Worm (Caenorhabditis elegans) whole organism, L1 larva: ENCODE results near the gene ilcr-2.

Experiments
- aha-1 ChIP-seq: fragments of 150-350 bp; optimal IDR thresholded peaks from 2 replicates; lab custom pipeline; 2014; ENCODE audit warnings: missing biosample characterization, missing genetic modification characterization
- aly-2 ChIP-seq: fragments of 150-350 bp; optimal IDR thresholded peaks from 2 replicates; lab custom pipeline; 2014; ENCODE audit warnings: missing biosample characterization, missing genetic modification characterization
- ceh-63 ChIP-seq: fragments of 200-800 bp; sonication (Bioruptor generic); optimal IDR thresholded peaks from 2 replicates; lab custom pipeline; 2018; ENCODE audit warnings: mild to moderate bottlenecking, missing genetic modification characterization, missing compliant biosample characterization
- ceh-8 ChIP-seq: fragments of 200-800 bp; sonication (Bioruptor generic); optimal IDR thresholded peaks from 2 replicates; lab custom pipeline; 2018; ENCODE audit warnings: mild to moderate bottlenecking, missing genetic modification characterization, moderate library complexity, missing compliant biosample characterization
- efl-1 ChIP-seq, 4 experiments: fragments of 150-350 bp; optimal IDR thresholded peaks in 3 of 4; peaks in 1 of 4; 1 replicate in 1 of 4; 2 replicates in 3 of 4; lab custom pipeline; 2014; ENCODE audit warnings: missing biosample characterization in 2 of 4, missing genetic modification characterization in 2 of 4, missing genetic modification reagents in 2 of 4
- egl-27 ChIP-seq, 2 experiments: fragments of 150-350 bp in 1 of 2; sonication (generic microtip); optimal IDR thresholded peaks; 3 replicates each; lab custom pipeline; 2017 to 2018; ENCODE audit warnings: missing biosample characterization in 2 of 2, missing genetic modification characterization in 2 of 2, missing genetic modification reagents in 2 of 2
- fkh-4 ChIP-seq: sonication (generic microtip); optimal IDR thresholded peaks from 2 replicates; lab custom pipeline; 2016; ENCODE audit warnings: missing compliant biosample characterization, missing genetic modification characterization, borderline replicate concordance
- fos-1 ChIP-seq: fragments of 150-350 bp; optimal IDR thresholded peaks from 2 replicates; lab custom pipeline; 2014; ENCODE audit warnings: missing biosample characterization, missing genetic modification characterization
- hlh-17 ChIP-seq: fragments of 200-800 bp; sonication (Bioruptor generic); optimal IDR thresholded peaks from 2 replicates; lab custom pipeline; 2018; ENCODE audit warnings: missing genetic modification characterization, mild to moderate bottlenecking, missing compliant biosample characterization, moderate library complexity, borderline replicate concordance
- irx-1 ChIP-seq: sonication (generic microtip); optimal IDR thresholded peaks from 2 replicates; lab custom pipeline; 2016; ENCODE audit warnings: missing genetic modification characterization, missing compliant biosample characterization
- isw-1 ChIP-seq: fragments of 200-800 bp; sonication (Bioruptor generic); IDR thresholded peaks from 2 replicates; pipeline ENCODE4 v1.3.6; 2022; ENCODE audit warnings: missing genetic modification characterization, missing compliant biosample characterization
- lin-13 ChIP-seq: fragments of 150-350 bp; optimal IDR thresholded peaks from 2 replicates; lab custom pipeline; 2014; ENCODE audit warnings: missing biosample characterization, missing genetic modification reagents, missing genetic modification characterization
- lin-14 ChIP-seq: fragments of 200-800 bp; sonication (Bioruptor generic); optimal IDR thresholded peaks from 2 replicates; lab custom pipeline; 2018; ENCODE audit warnings: mild to moderate bottlenecking, missing genetic modification characterization, moderate library complexity, missing compliant biosample characterization
- lsy-2 ChIP-seq, 2 experiments: fragments of 150-350 bp; optimal IDR thresholded peaks; 2 replicates each; lab custom pipeline; 2014; ENCODE audit warnings: missing biosample characterization in 2 of 2, missing genetic modification characterization in 2 of 2
- mdl-1 ChIP-seq, 2 experiments: fragments of 150-350 bp; optimal IDR thresholded peaks; 2 replicates each; lab custom pipeline; 2014 to 2017; ENCODE audit warnings: missing biosample characterization in 2 of 2, missing genetic modification characterization in 2 of 2, inconsistent platforms in 1 of 2
- mef-2 ChIP-seq: fragments of 150-350 bp; optimal IDR thresholded peaks from 2 replicates; lab custom pipeline; 2014; ENCODE audit warnings: missing biosample characterization, missing genetic modification characterization
- nhr-19 ChIP-seq: fragments of 200-800 bp; sonication (Bioruptor generic); conservative IDR thresholded peaks from 2 replicates; pipeline ENCODE4 v1.3.6; 2022; ENCODE audit warnings: missing genetic modification characterization, missing compliant biosample characterization
- nhr-20 ChIP-seq: sonication (generic microtip); optimal IDR thresholded peaks from 2 replicates; lab custom pipeline; 2016; ENCODE audit warnings: mild to moderate bottlenecking, missing genetic modification characterization, missing compliant biosample characterization
- nhr-237 ChIP-seq: fragments of 150-350 bp; optimal IDR thresholded peaks from 2 replicates; lab custom pipeline; 2014; ENCODE audit warnings: missing biosample characterization, missing genetic modification characterization
- nhr-71 ChIP-seq: sonication (generic microtip); optimal IDR thresholded peaks from 2 replicates; lab custom pipeline; 2016; ENCODE audit warnings: mild to moderate bottlenecking, missing genetic modification characterization, moderate library complexity, missing compliant biosample characterization
- nhr-76 ChIP-seq: sonication (generic microtip); optimal IDR thresholded peaks from 2 replicates; lab custom pipeline; 2017; ENCODE audit warnings: missing biosample characterization, missing genetic modification characterization
- nhr-84 ChIP-seq: sonication (generic microtip); optimal IDR thresholded peaks from 2 replicates; lab custom pipeline; 2017; ENCODE audit warnings: missing biosample characterization, missing genetic modification characterization
- nhr-85 ChIP-seq: sonication (generic microtip); peaks from one replicate; lab custom pipeline; 2016; ENCODE audit warnings: missing genetic modification characterization, inconsistent platforms, missing compliant biosample characterization
- pax-3 ChIP-seq: fragments of 200-800 bp; sonication (Bioruptor generic); optimal IDR thresholded peaks from 2 replicates; lab custom pipeline; 2018; ENCODE audit warnings: mild to moderate bottlenecking, missing genetic modification characterization, moderate library complexity, missing compliant biosample characterization
- rnt-1 ChIP-seq: sonication (generic microtip); optimal IDR thresholded peaks from 2 replicates; lab custom pipeline; 2016; ENCODE audit warnings: mild to moderate bottlenecking, missing genetic modification characterization, moderate library complexity, missing compliant biosample characterization
- snpc-4 ChIP-seq: fragments of 150-350 bp; optimal IDR thresholded peaks from 2 replicates; lab custom pipeline; 2014; ENCODE audit warnings: missing biosample characterization, missing genetic modification characterization
- snu-23 ChIP-seq: sonication (generic microtip); optimal IDR thresholded peaks from 2 replicates; lab custom pipeline; 2016; ENCODE audit warnings: missing genetic modification characterization, missing compliant biosample characterization
- sox-4 ChIP-seq: sonication (generic microtip); optimal IDR thresholded peaks from 2 replicates; lab custom pipeline; 2016; ENCODE audit warnings: missing genetic modification characterization, missing compliant biosample characterization
- sptf-1 ChIP-seq: fragments of 150-350 bp; optimal IDR thresholded peaks from 2 replicates; lab custom pipeline; 2014; ENCODE audit warnings: missing biosample characterization, missing genetic modification characterization
- sup-37 ChIP-seq: fragments of 200-800 bp; sonication (Bioruptor generic); optimal IDR thresholded peaks from 2 replicates; lab custom pipeline; 2018; ENCODE audit warnings: mild to moderate bottlenecking, missing genetic modification characterization, missing compliant biosample characterization
- swsn-7 ChIP-seq: sonication (generic microtip); optimal IDR thresholded peaks from 2 replicates; lab custom pipeline; 2016; ENCODE audit warnings: missing genetic modification characterization, missing compliant biosample characterization
- tbx-2 ChIP-seq: sonication (generic microtip); optimal IDR thresholded peaks from 2 replicates; lab custom pipeline; 2016; ENCODE audit warnings: missing genetic modification characterization, missing compliant biosample characterization
- unc-86 ChIP-seq: sonication (generic microtip); optimal IDR thresholded peaks from 2 replicates; lab custom pipeline; 2016; ENCODE audit warnings: missing genetic modification characterization, missing compliant biosample characterization
- unc-98 ChIP-seq: fragments of 200-800 bp; sonication (Bioruptor generic); IDR thresholded peaks from 2 replicates; pipeline ENCODE4 v1.3.6; 2022; ENCODE audit warnings: missing genetic modification characterization, missing compliant biosample characterization
- xbp-1 ChIP-seq: sonication (generic microtip); optimal IDR thresholded peaks from 2 replicates; lab custom pipeline; 2016; ENCODE audit warnings: missing genetic modification characterization, missing compliant biosample characterization
- zip-4 ChIP-seq: fragments of 200-800 bp; sonication (Bioruptor generic); optimal IDR thresholded peaks from 2 replicates; lab custom pipeline; 2018; ENCODE audit warnings: mild to moderate bottlenecking, missing genetic modification characterization, moderate library complexity, missing compliant biosample characterization

The ilcr-2 gene

ce11 chrII:5473946-5474423 lies 1.1 kb upstream of the ilcr-2 start, which contains the start of gene mrps-16 (continued):
- TF ChIP-seq zip-4 (GFP tag; lab: Kevin White, UChicago), result peak; percentile 44
- no peak for TF ChIP-seq mef-2 (tag; lab: Kevin White, UChicago)
- TF ChIP-seq isw-1, result peak; percentile 55
- peak; percentile 76 for TF ChIP-seq swsn-7 (tag; lab: Kevin White, UChicago)
- no peak for TF ChIP-seq ceh-63 (GFP tag; lab: Kevin White, UChicago)
- TF ChIP-seq tbx-2, result peak; percentile 79
- peak; percentile 38 for TF ChIP-seq snpc-4
- peak; percentile 73 for TF ChIP-seq nhr-20 (tag; lab: Kevin White, UChicago)
- TF ChIP-seq aly-2 (tag; lab: Kevin White, UChicago), result peak; percentile 24
- no peak for TF ChIP-seq hlh-17
- no peak for TF ChIP-seq aha-1 (tag; lab: Kevin White, UChicago)
- TF ChIP-seq nhr-71 (tag; lab: Kevin White, UChicago), result peak; percentile 81
- no peak for TF ChIP-seq unc-98
- peak; percentile 6 for TF ChIP-seq ceh-8
- TF ChIP-seq sup-37 (GFP tag; lab: Kevin White, UChicago), result no peak
- TF ChIP-seq sox-4 (tag; lab: Kevin White, UChicago), result no peak
- peak; percentile 32 for TF ChIP-seq lin-13 (GFP tag; lab: Kevin White, UChicago)
- peak; percentile 80 for TF ChIP-seq snu-23 (GFP tag; lab: Kevin White, UChicago)
- peak; percentile 62 for TF ChIP-seq lin-14 (GFP tag; lab: Kevin White, UChicago)
- TF ChIP-seq nhr-19, result peak; percentile 78
- peak; percentile 58 for TF ChIP-seq unc-86 (tag; lab: Kevin White, UChicago)
- TF ChIP-seq egl-27 (tag; optimal IDR thresholded peaks at IDR 0.05; lab: Kevin White, UChicago), result no peak
- TF ChIP-seq lsy-2 (tag; optimal IDR thresholded peaks at IDR 0.05; lab: Kevin White, UChicago), result peak; percentile 82 to 83

ce11 chrII:5478318-5478717 lies 3.3 kb downstream of the ilcr-2 start, which contains the start of gene F56D1.1:
F56D1.1 (plus strand) TSS chrII:5478618.
- TF ChIP-seq efl-1 (optimal IDR thresholded peaks at IDR 0.05; lab: Kevin White, UChicago) (no peak), efl-1 (GFP tag; optimal IDR thresholded peaks at IDR 0.05 in 1 of 2; lab: Kevin White, UChicago) (peak in 1 of 2 experiments; percentile 49), sptf-1 (tag; lab: Kevin White, UChicago) (no peak), pax-3 (tag; lab: Kevin White, UChicago) (no peak)

ce11 chrII:5481982-5482381 lies 6.9 kb downstream of the ilcr-2 start, which contains the start of gene cal-8:
cal-8 (minus strand) TSS chrII:5482041.
- TF ChIP-seq nhr-237 (tag; lab: Kevin White, UChicago), result no peak
- TF ChIP-seq fos-1, result no peak
- no peak for TF ChIP-seq pax-3 (tag; lab: Kevin White, UChicago)
- TF ChIP-seq mef-2 (tag; lab: Kevin White, UChicago), result no peak
- TF ChIP-seq nhr-76 (tag; lab: Kevin White, UChicago), result no peak
- TF ChIP-seq nhr-20 (tag; lab: Kevin White, UChicago), result no peak

- TF ChIP-seq irx-1, result no peak
- no peak for TF ChIP-seq tbx-2
- TF ChIP-seq aha-1 (tag; lab: Kevin White, UChicago), result no peak
- TF ChIP-seq rnt-1, result no peak
- TF ChIP-seq nhr-84, result no peak
- TF ChIP-seq sox-4 (tag; lab: Kevin White, UChicago), result no peak
- no peak for TF ChIP-seq unc-86 (tag; lab: Kevin White, UChicago)
- TF ChIP-seq xbp-1 (tag; lab: Kevin White, UChicago), result no peak
- no peak for TF ChIP-seq fkh-4 (tag; lab: Kevin White, UChicago)
- no peak for TF ChIP-seq snpc-4
- TF ChIP-seq isw-1, result no peak
- no peak for TF ChIP-seq nhr-85 (tag; lab: Kevin White, UChicago)
- TF ChIP-seq mdl-1 (tag; optimal IDR thresholded peaks at IDR 0.05; lab: Kevin White, UChicago), result no peak
- TF ChIP-seq nhr-76 (tag; lab: Kevin White, UChicago), result no peak
- TF ChIP-seq, all 84 proteins: peak for 0
Observed at ce11 chrII:5487844-5488243, 12.8 kb downstream of the ilcr-2 start, which contains the start of gene nep-5. nep-5 (plus strand) TSS chrII:5488144.
